Worm (Caenorhabditis elegans): ENCODE results near the gene srh-171.

DNA sequence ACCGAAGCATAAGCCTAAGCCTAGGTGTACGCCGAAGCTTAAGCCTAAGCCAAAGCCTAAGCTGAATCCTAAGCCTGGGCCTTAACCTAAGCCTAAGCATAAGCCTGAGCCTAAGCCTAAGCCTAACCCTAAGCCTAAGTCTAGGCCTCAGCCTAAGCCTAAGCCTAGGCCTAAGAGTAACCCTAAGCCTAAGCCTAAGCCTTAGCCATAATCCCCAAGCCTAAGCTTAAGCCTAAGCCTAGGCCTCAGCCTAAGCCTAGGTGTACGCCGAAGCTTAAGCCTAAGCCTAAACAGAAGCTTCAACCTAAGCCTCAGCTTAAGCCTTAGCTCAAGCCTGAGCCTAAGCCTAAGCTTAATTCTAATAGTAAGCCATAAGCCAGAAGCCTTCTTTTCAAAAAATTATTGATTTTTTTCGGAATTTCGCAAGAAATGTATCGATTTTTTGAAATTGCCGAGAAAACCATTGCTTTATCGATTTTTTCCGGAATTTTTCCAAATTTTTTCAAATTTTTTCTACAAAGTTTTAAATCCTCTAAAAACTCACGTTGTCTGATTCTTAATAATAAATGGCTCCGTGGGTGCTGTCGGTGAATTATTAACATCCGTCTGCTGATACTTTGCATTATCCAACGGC lies 32.8 kb downstream of the srh-171 start:
- TF ChIP-seq ets-7 (tag; optimal IDR thresholded peaks at IDR 0.05) (no peak), ama-1 (optimal IDR thresholded peaks at IDR 0.05) (peak; percentile 13), pes-1 (GFP tag; IDR thresholded peaks at IDR 0.05) (no peak), hmg-4 (GFP tag; optimal IDR thresholded peaks at IDR 0.05) (no peak), B0310.2 (tag; optimal IDR thresholded peaks at IDR 0.05) (no peak), tbx-11 (GFP tag; IDR thresholded peaks at IDR 0.05) (no peak), flt-1 (GFP tag; IDR thresholded peaks at IDR 0.05) (no peak), aly-1 (tag; optimal IDR thresholded peaks at IDR 0.05) (no peak), hmbx-1 (tag; optimal IDR thresholded peaks at IDR 0.05) (no peak), ceh-36 (tag; optimal IDR thresholded peaks at IDR 0.05) (peak; percentile 93), ceh-13 (GFP tag; optimal IDR thresholded peaks at IDR 0.05) (no peak), scrt-1 (GFP tag; IDR thresholded peaks at IDR 0.05) (no peak), tra-4 (tag; optimal IDR thresholded peaks at IDR 0.05) (no peak)
